Worm (Caenorhabditis elegans): ENCODE data around the gene rha-2.
A peak's percentile ranks its signal among the peaks of the same experiment; 100 is the strongest.

rha-2 gene

DNA sequence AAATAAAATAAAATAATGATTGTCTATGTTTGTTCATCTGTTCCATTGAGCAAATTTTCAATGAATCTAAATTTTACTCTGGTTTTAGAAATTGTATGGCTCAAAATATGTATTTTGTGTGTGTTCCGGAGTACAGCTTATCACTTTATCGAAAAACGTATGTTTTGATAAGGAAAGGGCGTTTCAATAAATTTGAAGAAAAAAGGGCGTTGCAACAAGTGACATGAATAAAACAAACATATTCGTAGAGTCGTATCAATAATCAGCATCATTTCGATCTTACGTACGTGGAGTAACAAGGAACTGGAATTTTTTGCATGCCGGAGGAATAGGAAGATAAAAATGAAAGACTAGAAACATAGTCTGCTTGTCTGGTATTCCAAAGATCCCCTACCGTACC lies 20.3 kb downstream of the rha-2 start:
- TF ChIP-seq tbx-2 (tag; optimal IDR thresholded peaks at IDR 0.05) (no peak), eor-1 (tag; optimal IDR thresholded peaks at IDR 0.05) (no peak), R02D3.7 (tag; optimal IDR thresholded peaks at IDR 0.05) (no peak), elt-2 (tag; optimal IDR thresholded peaks at IDR 0.05) (peak; percentile 69), pqm-1 (tag; optimal IDR thresholded peaks at IDR 0.05) (peak; percentile 78), fkh-2 (tag; optimal IDR thresholded peaks at IDR 0.05) (no peak)

DNA sequence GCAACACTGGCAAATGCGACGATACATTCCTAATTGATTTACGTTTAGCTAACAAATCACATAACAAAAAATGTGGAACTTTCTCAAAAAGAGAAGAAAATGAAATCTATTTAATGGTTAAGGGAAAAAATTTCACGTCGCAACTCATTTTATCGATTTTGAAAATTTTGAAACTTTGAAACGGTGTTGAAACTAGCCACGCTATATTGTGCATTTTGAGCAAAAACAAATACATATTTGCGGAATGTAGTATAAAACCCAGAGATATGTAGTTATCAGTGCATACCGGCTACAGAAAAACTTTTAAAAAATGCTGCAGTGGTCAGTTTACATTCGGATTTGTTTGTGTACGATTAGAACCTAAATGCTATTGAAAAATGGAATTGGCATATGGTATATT lies 20.7 kb downstream of the rha-2 start, which contains the start of gene C06E1.7:
Gene C06E1.7, minus strand, starts transcription at position 101 of the 400 bp plus-strand sequence.
- TF ChIP-seq ztf-11 (tag; optimal IDR thresholded peaks at IDR 0.05) (no peak), elt-1 (tag; optimal IDR thresholded peaks at IDR 0.05) (no peak), lsy-12 (tag; optimal IDR thresholded peaks at IDR 0.05) (no peak), nhr-237 (tag; optimal IDR thresholded peaks at IDR 0.05) (no peak), nfya-1 (tag; optimal IDR thresholded peaks at IDR 0.05; ENCODE audit: insufficient read depth) (no peak), ceh-9 (tag; optimal IDR thresholded peaks at IDR 0.05) (no peak), nhr-12 (tag; optimal IDR thresholded peaks at IDR 0.05) (no peak), lin-15B (tag; optimal IDR thresholded peaks at IDR 0.05) (no peak), aly-2 (tag; optimal IDR thresholded peaks at IDR 0.05) (no peak), ama-1 (optimal IDR thresholded peaks at IDR 0.05) (no peak), egl-27 (tag; optimal IDR thresholded peaks at IDR 0.05) (no peak), elt-3 (tag; optimal IDR thresholded peaks at IDR 0.05) (no peak), mdl-1 (tag; optimal IDR thresholded peaks at IDR 0.05) (no peak), fos-1 (tag; optimal IDR thresholded peaks at IDR 0.05) (no peak), jun-1 (tag; optimal IDR thresholded peaks at IDR 0.05) (no peak), unc-39 (tag; optimal IDR thresholded peaks at IDR 0.05) (no peak), ceh-28 (tag; optimal IDR thresholded peaks at IDR 0.05) (no peak)

DNA sequence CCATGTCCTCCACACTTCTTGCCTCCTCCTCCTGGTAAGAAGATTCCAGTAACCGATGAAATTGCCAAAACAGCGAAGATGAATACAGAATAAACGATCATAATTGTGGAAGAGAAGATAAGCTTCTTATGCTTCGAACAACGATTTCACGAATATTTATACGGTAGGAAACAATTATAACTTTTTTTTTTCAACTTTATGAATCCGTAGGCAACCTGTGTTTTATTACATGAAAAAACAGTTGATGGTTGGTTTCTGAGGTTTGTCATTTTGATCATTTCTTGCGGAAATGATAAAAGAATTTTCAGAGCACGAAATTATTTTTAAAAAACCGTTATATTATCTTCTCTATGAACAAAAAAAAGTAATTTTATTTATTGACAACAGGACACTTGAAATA lies 23.5 kb downstream of the rha-2 start, which contains the start of gene fipr-16:
Gene fipr-16, minus strand, starts transcription at position 101 of the 400 bp plus-strand sequence.
- TF ChIP-seq skn-1 (tag; optimal IDR thresholded peaks at IDR 0.05) = no peak
- no peak for TF ChIP-seq ceh-28 (tag; optimal IDR thresholded peaks at IDR 0.05)
- TF ChIP-seq ztf-4 (tag; optimal IDR thresholded peaks at IDR 0.05) = no peak
- no peak for TF ChIP-seq nhr-23 (tag; optimal IDR thresholded peaks at IDR 0.05)
- TF ChIP-seq mml-1 (tag; optimal IDR thresholded peaks at IDR 0.05) = no peak

DNA sequence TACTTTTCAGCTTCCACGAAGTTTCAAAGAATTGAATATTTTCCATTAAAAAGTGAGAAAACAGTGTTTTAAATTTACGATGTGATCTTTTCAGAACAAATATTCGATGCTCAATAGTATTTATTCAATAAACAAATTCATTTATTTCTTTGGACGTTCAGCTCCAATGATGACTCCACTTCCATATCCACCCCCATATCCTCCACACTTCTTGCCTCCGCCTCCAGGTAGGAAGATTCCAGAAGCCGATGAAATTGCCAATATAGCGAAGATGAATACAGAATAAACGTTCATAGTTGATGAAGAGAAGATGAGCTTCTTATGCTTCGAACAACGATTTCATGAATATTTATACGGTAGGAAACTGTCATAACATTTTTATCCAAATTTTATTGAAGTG lies 25.2 kb downstream of the rha-2 start, which contains the start of gene fip-3:
Gene fip-3, minus strand, starts transcription at position 294 of the 400 bp plus-strand sequence.
- TF ChIP-seq pqm-1 (tag; optimal IDR thresholded peaks at IDR 0.05) (no peak), nhr-11 (tag; optimal IDR thresholded peaks at IDR 0.05) (no peak), lin-15B (tag; optimal IDR thresholded peaks at IDR 0.05) (no peak), daf-12 (tag; optimal IDR thresholded peaks at IDR 0.05) (no peak), skn-1 (tag; optimal IDR thresholded peaks at IDR 0.05) (no peak), nhr-77 (tag; optimal IDR thresholded peaks at IDR 0.05) (no peak), ceh-28 (tag; optimal IDR thresholded peaks at IDR 0.05) (no peak), nhr-67 (tag; optimal IDR thresholded peaks at IDR 0.05) (no peak), nhr-76 (tag; optimal IDR thresholded peaks at IDR 0.05) (no peak), lsy-12 (tag; optimal IDR thresholded peaks at IDR 0.05) (no peak), ztf-4 (tag; optimal IDR thresholded peaks at IDR 0.05) (no peak), nhr-23 (tag; optimal IDR thresholded peaks at IDR 0.05) (no peak), egl-5 (tag; optimal IDR thresholded peaks at IDR 0.05) (no peak), snpc-4 (tag; optimal IDR thresholded peaks at IDR 0.05) (no peak), aly-2 (tag; optimal IDR thresholded peaks at IDR 0.05) (no peak), egl-27 (tag; optimal IDR thresholded peaks at IDR 0.05) (no peak), fkh-10 (GFP tag; optimal IDR thresholded peaks at IDR 0.05) (no peak)

DNA sequence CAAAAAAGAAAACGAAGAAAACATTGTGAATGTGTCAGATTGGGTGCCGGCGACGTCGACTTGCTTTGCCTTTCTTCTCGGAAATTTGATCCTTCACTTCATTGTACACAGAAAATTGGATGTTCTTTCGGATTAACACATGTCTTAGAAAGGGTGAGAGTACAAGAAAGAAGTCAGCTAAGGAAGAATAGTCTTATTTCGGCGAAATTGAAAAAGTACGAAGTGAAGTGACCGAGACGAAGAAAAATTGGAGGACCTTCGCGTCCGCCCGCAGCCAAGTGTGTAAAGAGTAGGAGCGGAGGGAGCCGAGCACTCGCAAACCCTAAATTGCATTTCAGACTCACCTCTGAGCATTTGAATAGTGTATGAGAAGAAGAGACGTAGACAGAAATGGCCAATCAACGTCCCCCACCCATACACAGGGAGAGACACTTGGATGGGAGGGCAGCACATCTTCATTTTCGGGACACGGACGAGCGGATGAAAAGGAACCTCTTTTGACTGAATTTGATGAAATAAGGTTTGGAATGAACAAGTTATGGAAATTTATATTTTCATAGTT lies 25.7 kb downstream of the rha-2 start, which contains the start of gene glr-1:
Gene glr-1, minus strand, starts transcription at position 51 of the 562 bp plus-strand sequence.
- no peak for TF ChIP-seq elt-2 (tag; optimal IDR thresholded peaks at IDR 0.05)
- no peak for TF ChIP-seq jun-1 (tag; optimal IDR thresholded peaks at IDR 0.05)
- TF ChIP-seq nfya-1 (tag; optimal IDR thresholded peaks at IDR 0.05; ENCODE audit: insufficient read depth) = peak; percentile 53
- TF ChIP-seq ceh-82 (tag; optimal IDR thresholded peaks at IDR 0.05) = no peak
- no peak for TF ChIP-seq nhr-12 (tag; optimal IDR thresholded peaks at IDR 0.05)
- no peak for TF ChIP-seq nhr-77 (tag; optimal IDR thresholded peaks at IDR 0.05)
- TF ChIP-seq fkh-10 (GFP tag; optimal IDR thresholded peaks at IDR 0.05) = peak; percentile 44

All from whole organism, L3 larva.